Fruit fly (Drosophila melanogaster) whole organism, wandering third instar larva: ENCODE results near the gene CG32333.

Source experiments
- Abd-B ChIP-seq: fragments of >200 bp; optimal IDR thresholded peaks from 2 replicates; lab custom pipeline; 2017; ENCODE audit warnings: missing biosample characterization, missing genetic modification characterization
- CrebA ChIP-seq: fragments of 200-800 bp; sonication (Bioruptor generic); optimal IDR thresholded peaks from 2 replicates; lab custom pipeline; 2016; ENCODE audit warnings: missing biosample characterization, mild to moderate bottlenecking, missing genetic modification characterization, borderline replicate concordance
- Dif ChIP-seq: fragments of 200-275, 200-300 bp; sonication (Bioruptor generic); optimal IDR thresholded peaks from 2 replicates; lab custom pipeline; 2018; ENCODE audit warnings: missing biosample characterization, missing genetic modification characterization; ENCODE audit not compliant: partially characterized antibody
- pan ChIP-seq: fragments of >200 bp; optimal IDR thresholded peaks from 2 replicates; lab custom pipeline; 2017
- psq ChIP-seq: fragments of 200-800 bp; sonication (Bioruptor generic); optimal IDR thresholded peaks from 3 replicates; lab custom pipeline; 2017; ENCODE audit warnings: missing biosample characterization, mild to moderate bottlenecking, missing genetic modification characterization, moderate library complexity

DNA sequence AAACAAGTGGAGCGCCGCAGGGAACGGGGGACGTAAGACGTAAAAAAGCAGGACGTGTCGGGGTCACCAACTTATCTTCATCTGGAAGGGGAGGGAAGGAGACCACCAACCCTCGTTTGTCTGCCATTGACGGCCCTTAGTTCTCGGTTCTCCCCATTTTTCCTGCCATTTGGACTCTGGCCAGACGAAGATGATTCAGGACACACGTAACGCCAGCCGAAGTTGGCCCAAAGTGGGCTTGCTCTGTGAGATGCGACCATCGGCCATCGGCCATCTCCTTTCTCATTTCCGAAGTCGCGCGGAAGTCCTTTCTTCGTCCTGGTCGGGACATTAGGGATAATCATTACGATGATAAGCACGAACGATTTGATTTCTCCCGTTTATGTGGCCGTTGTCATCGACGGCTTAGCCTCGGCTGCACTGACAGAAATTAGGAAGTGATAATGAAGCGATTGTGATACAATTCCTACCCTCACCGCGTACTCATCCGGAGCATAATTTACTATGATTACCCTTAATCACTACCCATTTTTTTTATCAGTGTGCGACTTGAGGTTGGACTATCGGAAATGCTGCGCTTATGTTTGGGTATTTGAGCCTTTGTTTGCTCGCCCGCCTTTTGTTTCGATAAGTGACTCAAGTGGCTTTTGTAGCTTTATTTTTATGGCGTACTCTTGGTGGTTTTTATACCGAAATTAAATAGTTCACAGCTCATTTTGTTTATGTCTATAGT is 5.3 kb downstream of the CG32333 start:
- no peak for TF ChIP-seq CrebA (GFP tag; lab: Kevin White, UChicago)
- TF ChIP-seq Dif (GFP tag; lab: Kevin White, UChicago) = no peak
- no peak for TF ChIP-seq psq
- TF ChIP-seq pan (lab: Kevin White, UChicago) = no peak
- no peak for TF ChIP-seq Abd-B (GFP tag; lab: Kevin White, UChicago)
